Fruit fly (Drosophila melanogaster) whole organism, embryonic: ENCODE results near the gene CG6569.

Experiments used
- BEAF-32 ChIP-seq: fragments of 200-800 bp; sonication (Bioruptor generic); optimal IDR thresholded peaks from 3 replicates; lab custom pipeline; 2017; ENCODE audit warnings: missing biosample characterization, missing genetic modification characterization, mild to moderate bottlenecking, moderate library complexity, missing genetic modification reagents
- Bteb2 ChIP-seq: fragments of 200-800 bp; sonication (Bioruptor generic); optimal IDR thresholded peaks from 2 replicates; lab custom pipeline; 2016; ENCODE audit warnings: missing biosample characterization, missing genetic modification characterization
- CG10366 ChIP-seq: fragments of 200-800 bp; sonication (Bioruptor generic); IDR thresholded peaks from 2 replicates; pipeline ENCODE4 v1.3.6; 2022; ENCODE audit warnings: missing biosample characterization, missing genetic modification characterization
- CG10565 ChIP-seq: fragments of 200-800 bp; sonication (Bioruptor generic); optimal IDR thresholded peaks from 3 replicates; lab custom pipeline; 2016; ENCODE audit warnings: missing biosample characterization, mild to moderate bottlenecking, missing genetic modification characterization
- CG10959 ChIP-seq: fragments of 200-800 bp; sonication (Bioruptor generic); IDR thresholded peaks from 2 replicates; pipeline ENCODE4 v1.3.6; 2022; ENCODE audit warnings: missing biosample characterization, missing genetic modification characterization
- CG11723 ChIP-seq: fragments of 200-800 bp; sonication (Bioruptor generic); optimal IDR thresholded peaks from 2 replicates; lab custom pipeline; 2017; ENCODE audit warnings: missing biosample characterization, mild to moderate bottlenecking, missing genetic modification characterization
- CG12071 ChIP-seq: fragments of 200-800 bp; sonication (Bioruptor generic); optimal IDR thresholded peaks from 3 replicates; lab custom pipeline; 2018; ENCODE audit warnings: missing biosample characterization, mild to moderate bottlenecking, missing genetic modification characterization
- CG15011 ChIP-seq: fragments of 200-800 bp; sonication (Bioruptor generic); optimal IDR thresholded peaks from 3 replicates; lab custom pipeline; 2018; ENCODE audit warnings: missing biosample characterization, mild to moderate bottlenecking, missing genetic modification characterization
- CG1529 ChIP-seq: fragments of 200-800 bp; sonication (Bioruptor generic); optimal IDR thresholded peaks from 3 replicates; lab custom pipeline; 2018; ENCODE audit warnings: missing biosample characterization, missing genetic modification characterization
- CG1602 ChIP-seq: fragments of 200-800 bp; sonication (Bioruptor generic); optimal IDR thresholded peaks from 3 replicates; lab custom pipeline; 2016; ENCODE audit warnings: missing biosample characterization, missing genetic modification characterization
- CG16863 ChIP-seq: fragments of 200-800 bp; sonication (Bioruptor generic); optimal IDR thresholded peaks from 3 replicates; lab custom pipeline; 2016; ENCODE audit warnings: missing biosample characterization, missing genetic modification characterization
- CG17328 ChIP-seq: fragments of 200-800 bp; sonication (Bioruptor generic); IDR thresholded peaks from 2 replicates; pipeline ENCODE4 v1.3.6; 2022; ENCODE audit warnings: missing biosample characterization, missing genetic modification characterization
- CG17385 ChIP-seq: fragments of 200-800 bp; sonication (Bioruptor generic); optimal IDR thresholded peaks from 3 replicates; lab custom pipeline; 2018; ENCODE audit warnings: missing biosample characterization, mild to moderate bottlenecking, missing genetic modification characterization
- CG2712 ChIP-seq: fragments of 200-800 bp; optimal IDR thresholded peaks from 3 replicates; lab custom pipeline; 2019; ENCODE audit warnings: missing biosample characterization, mild to moderate bottlenecking, missing genetic modification characterization, moderate library complexity
- CG31441 ChIP-seq: fragments of 200-800 bp; sonication (Bioruptor generic); IDR thresholded peaks from 2 replicates; pipeline ENCODE4 v1.3.6; 2022; ENCODE audit warnings: missing biosample characterization, missing genetic modification characterization
- CG3281 ChIP-seq: fragments of 200-800 bp; sonication (Bioruptor generic); optimal IDR thresholded peaks from 3 replicates; lab custom pipeline; 2017; ENCODE audit warnings: missing biosample characterization, mild to moderate bottlenecking, missing genetic modification characterization
- CG4360 ChIP-seq: fragments of 200-800 bp; sonication (Bioruptor generic); IDR thresholded peaks from 2 replicates; pipeline ENCODE4 v1.3.6; 2022; ENCODE audit warnings: missing biosample characterization, missing genetic modification characterization
- CG9727 ChIP-seq: fragments of 200-800 bp; sonication (Bioruptor generic); optimal IDR thresholded peaks from 3 replicates; lab custom pipeline; 2017; ENCODE audit warnings: missing biosample characterization, mild to moderate bottlenecking, missing genetic modification characterization
- Drgx ChIP-seq: fragments of 200-800 bp; sonication (Bioruptor generic); IDR thresholded peaks from 2 replicates; pipeline ENCODE4 v1.3.6; 2022; ENCODE audit warnings: missing biosample characterization, missing genetic modification characterization
- Ets65A ChIP-seq: fragments of 200-800 bp; sonication (Bioruptor generic); peaks from one replicate; lab custom pipeline; 2016; ENCODE audit warnings: missing biosample characterization, missing genetic modification characterization
- Lpt ChIP-seq: fragments of >200 bp; optimal IDR thresholded peaks from 2 replicates; lab custom pipeline; 2018; ENCODE audit warnings: missing biosample characterization, missing genetic modification characterization
- Med ChIP-seq: fragments of 200-800 bp; sonication (Bioruptor generic); peaks from one replicate; lab custom pipeline; 2016; ENCODE audit warnings: missing biosample characterization, missing genetic modification characterization, mild to moderate bottlenecking, inconsistent platforms, moderate library complexity
- NK7.1 ChIP-seq: fragments of 200-800 bp; sonication (Bioruptor generic); optimal IDR thresholded peaks from 3 replicates; lab custom pipeline; 2016; ENCODE audit warnings: missing biosample characterization, missing genetic modification characterization
- Nf-YC ChIP-seq: fragments of 200-800 bp; optimal IDR thresholded peaks from 3 replicates; lab custom pipeline; 2019; ENCODE audit warnings: missing biosample characterization, mild to moderate bottlenecking, missing genetic modification characterization, moderate library complexity
- PHDP ChIP-seq: fragments of 200-800 bp; sonication (Bioruptor generic); optimal IDR thresholded peaks from 3 replicates; lab custom pipeline; 2018; ENCODE audit warnings: missing biosample characterization, mild to moderate bottlenecking, missing genetic modification characterization, moderate library complexity
- Rx ChIP-seq: fragments of 200-800 bp; sonication (Bioruptor generic); IDR thresholded peaks from 2 replicates; pipeline ENCODE4 v1.3.6; 2022; ENCODE audit warnings: missing biosample characterization, missing genetic modification characterization
- Ssrp ChIP-seq: fragments of 200-800 bp; sonication (Bioruptor generic); optimal IDR thresholded peaks from 2 replicates; lab custom pipeline; 2018; ENCODE audit warnings: missing biosample characterization, mild to moderate bottlenecking, missing genetic modification characterization, moderate library complexity
- Usf ChIP-seq: fragments of 200-800 bp; sonication (Bioruptor generic); optimal IDR thresholded peaks from 2 replicates; lab custom pipeline; 2017; ENCODE audit warnings: missing genotype, missing biosample characterization, missing genetic modification characterization
- ac ChIP-seq: fragments of 200-800 bp; sonication (Bioruptor generic); optimal IDR thresholded peaks from 3 replicates; lab custom pipeline; 2017; ENCODE audit warnings: missing biosample characterization, mild to moderate bottlenecking, missing genetic modification characterization
- ash1 ChIP-seq: fragments of 200-800 bp; sonication (Bioruptor generic); optimal IDR thresholded peaks from 2 replicates; lab custom pipeline; 2018; ENCODE audit warnings: missing biosample characterization, mild to moderate bottlenecking, missing genetic modification characterization
- az2 ChIP-seq: fragments of 200-800 bp; sonication (Bioruptor generic); optimal IDR thresholded peaks from 3 replicates; lab custom pipeline; 2016; ENCODE audit warnings: missing biosample characterization, missing genetic modification characterization
- bsh ChIP-seq, 2 experiments: fragments of 200-800 bp; sonication (Bioruptor generic); optimal IDR thresholded peaks; 2 replicates each; lab custom pipeline; 2017 to 2018; ENCODE audit warnings: mild to moderate bottlenecking in 2 of 2, missing biosample characterization in 2 of 2, missing genetic modification characterization in 2 of 2, moderate library complexity in 1 of 2
- btn ChIP-seq: fragments of 200-800 bp; sonication (Bioruptor generic); optimal IDR thresholded peaks from 2 replicates; lab custom pipeline; 2016; ENCODE audit warnings: missing biosample characterization, missing genetic modification characterization
- ci ChIP-seq: fragments of 200-800 bp; sonication (Bioruptor generic); IDR thresholded peaks from 3 replicates; pipeline ENCODE4 v1.3.6; 2022; ENCODE audit warnings: missing biosample characterization, missing genetic modification characterization
- gem ChIP-seq: fragments of 200-800 bp; sonication (Bioruptor generic); optimal IDR thresholded peaks from 2 replicates; lab custom pipeline; 2019; ENCODE audit warnings: missing biosample characterization, mild to moderate bottlenecking, missing genetic modification characterization, moderate library complexity
- gsb-n ChIP-seq: fragments of 200-800 bp; sonication (Bioruptor generic); optimal IDR thresholded peaks from 3 replicates; lab custom pipeline; 2018; ENCODE audit warnings: missing biosample characterization, mild to moderate bottlenecking, missing genetic modification characterization
- gt ChIP-seq: fragments of 200-800 bp; sonication (Bioruptor generic); IDR thresholded peaks from 2 replicates; pipeline ENCODE4 v1.3.6; 2022; ENCODE audit warnings: missing biosample characterization, missing genetic modification characterization
- ind ChIP-seq: fragments of 200-800 bp; sonication (Bioruptor generic); optimal IDR thresholded peaks from 3 replicates; lab custom pipeline; 2016; ENCODE audit warnings: missing biosample characterization, missing genetic modification characterization
- lmd ChIP-seq: fragments of 200-800 bp; sonication (Bioruptor generic); IDR thresholded peaks from 2 replicates; pipeline ENCODE4 v1.3.6; 2022; ENCODE audit warnings: missing biosample characterization, missing genetic modification characterization
- nom ChIP-seq: fragments of 200-800 bp; sonication (Bioruptor generic); optimal IDR thresholded peaks from 2 replicates; lab custom pipeline; 2017; ENCODE audit warnings: missing biosample characterization, missing genetic modification characterization, mild to moderate bottlenecking, moderate library complexity, missing genetic modification reagents
- odd ChIP-seq: fragments of 200-800 bp; sonication (Bioruptor generic); optimal IDR thresholded peaks from 2 replicates; lab custom pipeline; 2017; ENCODE audit warnings: missing biosample characterization, mild to moderate bottlenecking, missing genetic modification characterization
- p53 ChIP-seq: fragments of 200-800 bp; sonication (Bioruptor generic); optimal IDR thresholded peaks from 2 replicates; lab custom pipeline; 2016; ENCODE audit warnings: missing biosample characterization, missing genetic modification characterization
- ranshi ChIP-seq: fragments of 200-800 bp; sonication (Bioruptor generic); IDR thresholded peaks from 2 replicates; pipeline ENCODE4 v1.3.6; 2022; ENCODE audit warnings: missing biosample characterization, missing genetic modification characterization
- sd ChIP-seq: fragments of 200-800 bp; sonication (Bioruptor generic); optimal IDR thresholded peaks from 3 replicates; lab custom pipeline; 2018; ENCODE audit warnings: missing biosample characterization, mild to moderate bottlenecking, missing genetic modification characterization, moderate library complexity
- sens ChIP-seq: fragments of 200-800 bp; sonication (Bioruptor generic); peaks from one replicate; lab custom pipeline; 2016; ENCODE audit warnings: missing biosample characterization, missing genetic modification characterization
- sob ChIP-seq: fragments of 200-800 bp; sonication (Bioruptor generic); IDR thresholded peaks from 2 replicates; pipeline ENCODE4 v1.3.6; 2022; ENCODE audit warnings: missing biosample characterization, missing genetic modification characterization
- vnd ChIP-seq: fragments of 200-800 bp; sonication (Bioruptor generic); IDR thresholded peaks from 3 replicates; pipeline ENCODE4 v1.3.6; 2022; ENCODE audit warnings: missing biosample characterization, missing genetic modification characterization; ENCODE audit not compliant: partially characterized antibody
- wek ChIP-seq: fragments of 200-800 bp; sonication (Bioruptor generic); optimal IDR thresholded peaks from 3 replicates; lab custom pipeline; 2018; ENCODE audit warnings: missing biosample characterization, mild to moderate bottlenecking, missing genetic modification characterization, moderate library complexity

The CG6569 gene

dm6 chr3R:21897565-21897964 is 29.8 kb upstream of the CG6569 start (continued):
- TF ChIP-seq CG2712 (tag; lab: Kevin White, UChicago) (no peak), CG1529 (no peak), ind (GFP tag; lab: Kevin White, UChicago) (no peak), odd (GFP tag; lab: Kevin White, UChicago) (no peak), PHDP (tag; lab: Kevin White, UChicago) (no peak), Lpt (GFP tag; lab: Kevin White, UChicago) (no peak), btn (GFP tag; lab: Kevin White, UChicago) (no peak)

dm6 chr3R:21895961-21896875 is 28.5 kb upstream of the CG6569 start:
- TF ChIP-seq Med (GFP tag; lab: Kevin White, UChicago) (no peak), Drgx (GFP tag; lab: Robert Waterston, UW) (0 out of 2 replicates have a peak, but pooled peaks have one; percentile 6), CG9727 (GFP tag; lab: Kevin White, UChicago) (no peak), Rx (GFP tag; lab: Robert Waterston, UW) (no peak), lmd (GFP tag; lab: Robert Waterston, UW) (no peak), gt (GFP tag; lab: Robert Waterston, UW) (no peak), BEAF-32 (GFP tag; lab: Kevin White, UChicago) (no peak), CG10959 (GFP tag; lab: Robert Waterston, UW) (no peak), gem (tag; lab: Kevin White, UChicago) (no peak), CG3281 (GFP tag; lab: Kevin White, UChicago) (no peak), CG15011 (GFP tag; lab: Kevin White, UChicago) (no peak), NK7.1 (no peak), Ets65A (peak; percentile 72), ranshi (GFP tag; lab: Robert Waterston, UW) (no peak), Bteb2 (GFP tag; lab: Kevin White, UChicago) (no peak), ac (no peak), p53 (no peak), CG16863 (GFP tag; lab: Kevin White, UChicago) (no peak), az2 (GFP tag; lab: Kevin White, UChicago) (no peak), CG4360 (GFP tag; lab: Robert Waterston, UW) (no peak), sd (tag; lab: Kevin White, UChicago) (no peak), vnd (no peak), CG10366 (GFP tag; lab: Robert Waterston, UW) (no peak), CG10565 (no peak), ci (0 out of 3 replicates have a peak, but pooled peaks have one; percentile 21), ash1 (no peak), nom (GFP tag; lab: Kevin White, UChicago) (peak; percentile 55), Ssrp (tag; lab: Kevin White, UChicago) (no peak)

DNA sequence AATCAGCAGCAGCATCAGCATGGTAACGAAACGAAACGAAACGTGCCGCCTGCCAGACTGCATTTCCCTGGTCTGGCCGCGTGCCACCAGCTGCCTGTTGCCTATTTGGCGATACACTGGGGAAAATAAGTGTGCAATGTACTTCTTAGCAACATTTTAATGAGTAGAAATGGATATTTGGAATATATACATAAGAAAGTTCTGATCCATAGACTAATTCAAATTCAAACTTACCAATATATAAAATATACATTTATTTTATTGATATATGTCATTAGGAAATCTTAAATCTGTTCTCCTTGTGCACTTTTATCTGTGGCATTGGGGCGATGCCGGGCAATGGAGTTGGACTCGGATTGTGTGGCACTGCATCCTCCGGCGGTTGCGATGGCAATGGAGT is 26.2 kb upstream of the CG6569 start:
- TF ChIP-seq bsh (GFP tag; optimal IDR thresholded peaks at IDR 0.05; lab: Kevin White, UChicago) (peak; percentile 9 to 75), CG2712 (tag; lab: Kevin White, UChicago) (peak; percentile 6), wek (GFP tag; lab: Kevin White, UChicago) (no peak), Drgx (GFP tag; lab: Robert Waterston, UW) (peak; percentile 88), CG11723 (GFP tag; lab: Kevin White, UChicago) (no peak), CG31441 (0 out of 2 replicates have a peak, but pooled peaks have one; percentile 10), gem (tag; lab: Kevin White, UChicago) (peak; percentile 27), nom (GFP tag; lab: Kevin White, UChicago) (peak; percentile 60), sens (GFP tag; lab: Kevin White, UChicago) (peak; percentile 25), gsb-n (tag; lab: Kevin White, UChicago) (no peak), CG12071 (GFP tag; lab: Kevin White, UChicago) (no peak), CG17385 (no peak), CG1529 (no peak), Nf-YC (tag; lab: Kevin White, UChicago) (no peak), CG1602 (no peak), sob (GFP tag; lab: Robert Waterston, UW) (no peak), Usf (no peak), CG17328 (GFP tag; lab: Robert Waterston, UW) (no peak)
